Worm (Caenorhabditis elegans) whole organism, midembryonic: ENCODE measurements around the gene F55F3.4.

Source experiments
- T22C8.4 ChIP-seq: fragments of 200-800 bp; sonication (Bioruptor generic); IDR thresholded peaks from 2 replicates; pipeline ENCODE4 v1.3.6; 2022; ENCODE audit warnings: missing genetic modification characterization, missing compliant biosample characterization
- cog-1 ChIP-seq: sonication (generic microtip); optimal IDR thresholded peaks from 2 replicates; lab custom pipeline; 2016; ENCODE audit warnings: missing genetic modification characterization, missing compliant biosample characterization
- flt-1 ChIP-seq: fragments of 200-800 bp; sonication (Bioruptor generic); IDR thresholded peaks from 2 replicates; pipeline ENCODE4 v1.3.6; 2022; ENCODE audit warnings: missing genetic modification characterization, missing compliant biosample characterization
- klf-2 ChIP-seq: fragments of 200-800 bp; sonication (Bioruptor generic); conservative IDR thresholded peaks from 2 replicates; pipeline ENCODE4 v1.3.6; 2022; ENCODE audit warnings: missing genetic modification reagents, missing genetic modification characterization, missing compliant biosample characterization
- med-1 ChIP-seq: sonication (generic microtip); optimal IDR thresholded peaks from 2 replicates; lab custom pipeline; 2017; ENCODE audit warnings: missing genetic modification characterization, mild to moderate bottlenecking, missing compliant biosample characterization, antibody characterized with exemption, missing genetic modification reagents; ENCODE audit not compliant: insufficient read depth
- ref-1 ChIP-seq: fragments of 200-800 bp; sonication (Bioruptor generic); conservative IDR thresholded peaks from 2 replicates; pipeline ENCODE4 v1.3.6; 2022; ENCODE audit warnings: missing genetic modification reagents, missing genetic modification characterization, missing compliant biosample characterization
- tab-1 ChIP-seq: fragments of 200-800 bp; sonication (Bioruptor generic); IDR thresholded peaks from 2 replicates; pipeline ENCODE4 v1.3.6; 2022; ENCODE audit warnings: missing genetic modification characterization, missing compliant biosample characterization
- ztf-23 ChIP-seq: fragments of 200-800 bp; sonication (Bioruptor generic); IDR thresholded peaks from 2 replicates; pipeline ENCODE4 v1.3.6; 2022; ENCODE audit warnings: missing genetic modification reagents, missing genetic modification characterization, missing compliant biosample characterization
- ztf-29 ChIP-seq: fragments of 200-800 bp; sonication (Bioruptor generic); IDR thresholded peaks from 2 replicates; pipeline ENCODE4 v1.3.6; 2022; ENCODE audit warnings: missing genetic modification reagents, missing genetic modification characterization, missing compliant biosample characterization

The F55F3.4 gene

DNA sequence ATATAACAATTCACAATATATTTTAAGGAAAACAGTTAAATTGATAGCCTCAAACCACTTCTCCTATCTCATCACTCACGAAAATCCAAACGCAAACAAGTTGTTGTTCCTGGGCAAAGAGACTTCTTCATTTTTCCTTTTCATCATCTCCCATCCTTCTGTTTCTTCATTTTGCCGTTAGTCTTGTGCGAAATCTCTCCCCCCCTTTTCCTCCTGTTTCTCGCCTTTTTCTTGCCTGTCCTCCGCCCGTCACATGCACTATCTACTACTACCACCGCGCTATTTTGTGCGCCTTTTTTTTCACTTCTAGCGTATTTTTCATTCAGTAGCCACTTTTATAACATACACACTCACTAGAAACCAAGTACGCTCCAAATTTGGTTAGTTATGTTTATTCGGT is 30.9 kb upstream of the F55F3.4 start:
- no peak for TF ChIP-seq ref-1
- TF ChIP-seq ztf-29 (GFP tag; lab: Robert Waterston, UW), result no peak
- TF ChIP-seq klf-2, result no peak
- no peak for TF ChIP-seq med-1 (GFP tag; lab: Kevin White, UChicago)
- TF ChIP-seq tab-1 (GFP tag; lab: Robert Waterston, UW), result no peak
- TF ChIP-seq flt-1, result no peak
- TF ChIP-seq cog-1 (tag; lab: Kevin White, UChicago), result no peak

ce11 chrX:13755469-13755868 is 29.9 kb upstream of the F55F3.4 start, which contains the start of gene aakb-1:
TSS of gene aakb-1 (plus strand) at chrX:13755769.
- TF ChIP-seq ref-1 (no peak), klf-2 (no peak), ztf-23 (GFP tag; lab: Robert Waterston, UW) (no peak), tab-1 (GFP tag; lab: Robert Waterston, UW) (no peak), ztf-29 (GFP tag; lab: Robert Waterston, UW) (no peak)

- TF ChIP-seq ref-1 (no peak), tab-1 (GFP tag; lab: Robert Waterston, UW) (no peak)
Measured at ce11 chrX:13759676-13760447, 25.5 kb upstream of the F55F3.4 start, which contains the start of gene cest-13. TSS of gene cest-13 (plus strand) at chrX:13760237.

DNA sequence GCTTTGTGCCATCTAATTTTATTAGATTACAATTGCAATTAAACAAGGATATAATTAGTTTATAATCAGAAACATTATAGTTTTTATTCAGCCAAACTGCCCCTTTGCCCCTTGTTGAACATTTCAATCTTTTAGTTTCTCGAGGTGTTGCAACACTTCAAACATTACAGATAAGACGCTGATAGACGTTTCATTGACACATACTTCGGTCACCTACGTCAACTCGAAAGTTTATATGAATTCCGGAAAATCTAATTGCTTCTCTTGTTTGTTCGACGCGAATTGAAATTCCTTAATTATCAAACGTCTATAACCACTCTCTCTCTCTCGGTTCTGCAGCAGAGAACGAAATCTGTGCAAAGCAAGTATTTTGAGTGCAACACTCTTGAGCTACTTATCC is 18.1 kb upstream of the F55F3.4 start:
- TF ChIP-seq med-1 (GFP tag; lab: Kevin White, UChicago) (no peak), tab-1 (GFP tag; lab: Robert Waterston, UW) (no peak), ref-1 (no peak), flt-1 (no peak), T22C8.4 (GFP tag; lab: Robert Waterston, UW) (no peak)

- TF ChIP-seq tab-1 (GFP tag; lab: Robert Waterston, UW) (no peak), cog-1 (tag; lab: Kevin White, UChicago) (no peak), T22C8.4 (GFP tag; lab: Robert Waterston, UW) (no peak), flt-1 (no peak), ztf-29 (GFP tag; lab: Robert Waterston, UW) (no peak), ref-1 (no peak), med-1 (GFP tag; lab: Kevin White, UChicago) (no peak), klf-2 (no peak), ztf-23 (GFP tag; lab: Robert Waterston, UW) (no peak)
Measured at ce11 chrX:13768562-13768961, 16.8 kb upstream of the F55F3.4 start.

- TF ChIP-seq cog-1 (tag; lab: Kevin White, UChicago), result no peak
- TF ChIP-seq med-1 (GFP tag; lab: Kevin White, UChicago), result no peak
- TF ChIP-seq tab-1 (GFP tag; lab: Robert Waterston, UW), result no peak
Measured at ce11 chrX:13770508-13770978, 14.8 kb upstream of the F55F3.4 start, which contains the start of gene nkb-3. TSS of gene nkb-3 (minus strand) at chrX:13770558.

DNA sequence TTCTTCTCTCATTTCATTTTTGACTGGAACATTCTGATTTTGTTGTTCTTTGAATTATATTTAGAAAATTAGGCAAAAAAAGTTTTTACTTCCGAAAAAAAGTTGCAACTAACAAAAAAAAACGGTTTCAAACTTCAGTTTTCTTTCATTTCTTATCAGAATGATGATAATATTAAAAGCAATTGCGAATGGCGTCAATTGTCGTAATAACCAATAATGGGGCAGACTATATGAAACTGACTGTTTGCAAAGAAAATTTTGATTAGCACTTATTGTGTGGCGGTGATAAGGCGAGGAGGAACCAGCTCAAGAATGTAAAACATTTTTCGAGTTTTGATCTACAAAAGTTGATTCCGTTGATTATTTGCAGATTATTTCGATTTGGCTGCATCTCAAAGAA is 12.6 kb upstream of the F55F3.4 start:
- TF ChIP-seq tab-1 (GFP tag; lab: Robert Waterston, UW) (no peak), klf-2 (no peak), ztf-29 (GFP tag; lab: Robert Waterston, UW) (no peak), ref-1 (no peak), med-1 (GFP tag; lab: Kevin White, UChicago) (no peak), flt-1 (no peak), ztf-23 (GFP tag; lab: Robert Waterston, UW) (no peak), cog-1 (tag; lab: Kevin White, UChicago) (no peak), T22C8.4 (GFP tag; lab: Robert Waterston, UW) (no peak)

DNA sequence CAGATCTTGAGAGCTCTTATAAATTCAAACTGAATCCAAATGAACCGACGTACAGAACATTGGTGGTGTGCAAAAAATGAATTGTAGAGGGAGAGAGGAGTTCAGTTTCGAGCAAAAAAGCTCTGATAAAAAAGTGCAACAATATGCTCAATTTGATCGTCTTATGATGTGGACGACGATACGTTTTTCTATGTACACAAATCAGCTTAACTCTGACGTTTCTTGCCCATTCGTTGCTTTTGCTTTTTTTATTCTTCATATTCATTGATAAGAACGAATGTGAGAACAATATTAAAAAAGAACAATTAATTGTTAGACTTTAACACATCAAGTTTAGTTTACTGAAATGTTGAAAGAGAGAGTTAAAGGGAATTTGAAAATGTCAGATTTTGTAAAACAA is 11.2 kb upstream of the F55F3.4 start:
- no peak for TF ChIP-seq klf-2
- no peak for TF ChIP-seq cog-1 (tag; lab: Kevin White, UChicago)
- TF ChIP-seq T22C8.4 (GFP tag; lab: Robert Waterston, UW), result no peak
- TF ChIP-seq ztf-23 (GFP tag; lab: Robert Waterston, UW), result no peak
- TF ChIP-seq tab-1 (GFP tag; lab: Robert Waterston, UW), result no peak
- no peak for TF ChIP-seq ref-1
- no peak for TF ChIP-seq flt-1
- TF ChIP-seq ztf-29 (GFP tag; lab: Robert Waterston, UW), result no peak
- no peak for TF ChIP-seq med-1 (GFP tag; lab: Kevin White, UChicago)

DNA sequence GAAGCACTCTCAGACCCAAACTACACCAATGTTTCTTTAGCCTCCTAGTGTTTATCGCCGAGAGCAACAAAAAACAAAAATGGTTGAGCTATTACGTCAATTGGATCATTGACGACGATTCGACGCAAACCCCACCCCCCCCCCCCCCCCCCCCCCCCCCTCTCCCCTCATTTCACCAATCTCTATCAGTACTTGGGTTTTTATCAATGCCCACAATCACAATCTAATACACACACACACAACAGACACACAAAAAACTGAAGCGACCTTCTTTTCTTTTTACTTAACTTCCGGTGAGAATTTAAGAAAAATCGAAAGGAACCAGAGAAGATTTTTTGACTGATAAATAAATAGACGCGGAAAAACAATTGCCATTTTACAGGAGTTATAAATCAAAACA is 9.9 kb upstream of the F55F3.4 start:
- TF ChIP-seq ztf-29 (GFP tag; lab: Robert Waterston, UW), result no peak
- no peak for TF ChIP-seq tab-1 (GFP tag; lab: Robert Waterston, UW)
- no peak for TF ChIP-seq T22C8.4 (GFP tag; lab: Robert Waterston, UW)
- TF ChIP-seq klf-2, result no peak
- no peak for TF ChIP-seq ref-1
- no peak for TF ChIP-seq cog-1 (tag; lab: Kevin White, UChicago)
- no peak for TF ChIP-seq ztf-23 (GFP tag; lab: Robert Waterston, UW)
- no peak for TF ChIP-seq flt-1
- TF ChIP-seq med-1 (GFP tag; lab: Kevin White, UChicago), result no peak

DNA sequence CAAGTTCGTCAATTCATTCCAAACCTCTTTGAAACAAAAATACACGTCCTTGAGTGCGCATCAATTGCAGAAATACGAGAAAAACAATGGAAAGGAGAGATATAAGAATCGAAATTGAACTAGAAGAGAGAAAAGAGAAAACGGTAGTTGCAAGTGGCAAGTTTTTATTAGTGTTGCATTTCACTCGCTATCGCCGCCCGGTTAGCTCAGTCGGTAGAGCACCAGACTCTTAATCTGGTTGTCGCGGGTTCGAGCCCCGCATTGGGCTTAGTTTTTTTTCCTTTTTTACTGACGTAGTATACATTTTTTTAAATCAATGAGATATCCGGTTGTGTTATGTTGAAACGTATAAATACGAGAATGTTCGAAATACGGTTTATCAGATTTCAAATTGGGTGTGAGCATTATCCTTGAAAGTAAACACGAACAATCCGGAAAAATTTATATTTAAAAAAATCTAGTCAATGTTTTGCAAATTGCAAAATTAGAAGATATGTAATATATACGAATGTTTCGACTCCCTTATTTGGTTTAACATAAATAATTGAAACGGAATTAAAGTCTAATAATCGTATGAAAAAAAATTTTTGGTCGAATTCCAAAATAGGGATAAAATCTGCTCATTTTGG is 3.8 kb upstream of the F55F3.4 start:
- peak; percentile 49; the same call in 1 of the 2 replicates for TF ChIP-seq tab-1 (GFP tag; lab: Robert Waterston, UW)
- TF ChIP-seq ref-1, result no peak
- TF ChIP-seq cog-1 (tag; lab: Kevin White, UChicago), result no peak
- TF ChIP-seq med-1 (GFP tag; lab: Kevin White, UChicago), result no peak
- TF ChIP-seq flt-1, result no peak; the same call in none of the 2 replicates
- no peak for TF ChIP-seq T22C8.4 (GFP tag; lab: Robert Waterston, UW)
- peak; percentile 70 for TF ChIP-seq ztf-23 (GFP tag; lab: Robert Waterston, UW)
- TF ChIP-seq ztf-29 (GFP tag; lab: Robert Waterston, UW), result no peak
- TF ChIP-seq klf-2, result peak; percentile 69
